Worm (Caenorhabditis elegans): Measurements from ENCODE around the gene swd-2.2.

DNA sequence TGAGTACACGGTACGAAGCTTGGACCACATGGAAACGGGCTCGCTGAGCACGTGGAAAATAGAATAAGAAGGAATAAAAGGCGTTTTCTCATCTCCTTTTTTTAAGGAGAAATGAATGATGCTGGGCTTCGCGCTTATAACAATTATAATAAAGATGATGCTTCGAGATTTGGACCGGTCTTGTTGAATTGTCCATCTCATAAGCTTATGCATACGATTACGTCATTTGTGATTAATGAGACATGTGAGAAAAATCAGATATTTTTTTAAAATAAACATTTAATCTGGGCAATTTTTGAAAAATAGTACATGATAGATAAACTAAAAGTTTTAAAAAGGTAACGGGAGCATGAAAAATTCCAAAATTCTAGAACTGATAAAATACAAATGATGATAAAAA, 17.0 kb upstream of the swd-2.2 start, which contains the start of gene C46A5.4:
- no peak for TF ChIP-seq ama-1 (optimal IDR thresholded peaks at IDR 0.05)
- no peak for TF ChIP-seq pag-3 (tag; optimal IDR thresholded peaks at IDR 0.05; ENCODE audit: borderline replicate concordance)
- TF ChIP-seq ref-2 (tag; optimal IDR thresholded peaks at IDR 0.05), result no peak
- TF ChIP-seq elt-4 (tag; optimal IDR thresholded peaks at IDR 0.05), result no peak
- TF ChIP-seq ceh-48 (tag; optimal IDR thresholded peaks at IDR 0.05), result no peak
- no peak for TF ChIP-seq K09A11.1 (tag; optimal IDR thresholded peaks at IDR 0.05; ENCODE audit: insufficient read depth)
- TF ChIP-seq F13H6.1 (tag; optimal IDR thresholded peaks at IDR 0.05), result no peak
- no peak for TF ChIP-seq hlh-6 (tag; optimal IDR thresholded peaks at IDR 0.05)
